Fruit fly (Drosophila melanogaster): ENCODE results near the gene rept.

The rept gene

dm6 chr3L:19294235-19294612 lies 39.1 kb downstream of the rept start, which contains the start of gene fal:
fal (plus strand) TSS chr3L:19294564.
- no peak for TF ChIP-seq jim (GFP tag; optimal IDR thresholded peaks at IDR 0.05)
- TF ChIP-seq CG9705 (GFP tag; optimal IDR thresholded peaks at IDR 0.05), result no peak
- TF ChIP-seq ey (GFP tag; optimal IDR thresholded peaks at IDR 0.05), result no peak
- no peak for TF ChIP-seq GATAd (GFP tag; optimal IDR thresholded peaks at IDR 0.05)
- no peak for TF ChIP-seq foxo (GFP tag; optimal IDR thresholded peaks at IDR 0.05)
- peak; percentile 47 for TF ChIP-seq sv (GFP tag; optimal IDR thresholded peaks at IDR 0.05)
- TF ChIP-seq sage (GFP tag; optimal IDR thresholded peaks at IDR 0.05), result no peak
- TF ChIP-seq Abd-B (GFP tag; optimal IDR thresholded peaks at IDR 0.05), result no peak
- TF ChIP-seq dl (GFP tag; optimal IDR thresholded peaks at IDR 0.05; ENCODE audit: insufficient read depth in 1 of 2, partially characterized antibody in 2 of 2), result no peak
- TF ChIP-seq br (GFP tag; optimal IDR thresholded peaks at IDR 0.05), result no peak
- no peak for TF ChIP-seq CrebA (GFP tag; optimal IDR thresholded peaks at IDR 0.05; ENCODE audit: borderline replicate concordance)
- no peak for TF ChIP-seq N (GFP tag; optimal IDR thresholded peaks at IDR 0.05)
- TF ChIP-seq HLH106 (tag; optimal IDR thresholded peaks at IDR 0.05), result peak; percentile 23
- no peak for TF ChIP-seq psq (GFP tag; optimal IDR thresholded peaks at IDR 0.05)
- TF ChIP-seq rgr (GFP tag; optimal IDR thresholded peaks at IDR 0.05), result no peak
- no peak for TF ChIP-seq Sp1 (GFP tag; optimal IDR thresholded peaks at IDR 0.05)
- peak; percentile 71 for TF ChIP-seq Myc (optimal IDR thresholded peaks at IDR 0.05)
- no peak for TF ChIP-seq Rel (GFP tag; optimal IDR thresholded peaks at IDR 0.05)
- TF ChIP-seq Rel (tag; optimal IDR thresholded peaks at IDR 0.05), result no peak
- TF ChIP-seq Vsx2 (GFP tag; optimal IDR thresholded peaks at IDR 0.05; ENCODE audit: partially characterized antibody), result no peak
- TF ChIP-seq woc (GFP tag; optimal IDR thresholded peaks at IDR 0.05), result no peak
- TF ChIP-seq Mio (GFP tag; optimal IDR thresholded peaks at IDR 0.05), result no peak
- TF ChIP-seq OdsH (GFP tag; optimal IDR thresholded peaks at IDR 0.05), result no peak
- TF ChIP-seq Dfd (GFP tag; optimal IDR thresholded peaks at IDR 0.05), result no peak
- TF ChIP-seq h (GFP tag; optimal IDR thresholded peaks at IDR 0.05), result no peak
- TF ChIP-seq Hnf4 (GFP tag; optimal IDR thresholded peaks at IDR 0.05), result peak; percentile 10
- no peak for TF ChIP-seq dmrt93B (GFP tag; optimal IDR thresholded peaks at IDR 0.05)
- no peak for TF ChIP-seq Hr83 (GFP tag; optimal IDR thresholded peaks at IDR 0.05; ENCODE audit: poor library complexity, severe bottlenecking)
- TF ChIP-seq usp (GFP tag; optimal IDR thresholded peaks at IDR 0.05), result no peak
- no peak for TF ChIP-seq Dif (GFP tag; optimal IDR thresholded peaks at IDR 0.05; ENCODE audit: partially characterized antibody)

- TF ChIP-seq foxo (GFP tag; optimal IDR thresholded peaks at IDR 0.05), result peak in 1 of 2 experiments; percentile 27
- no peak for TF ChIP-seq sv (GFP tag; optimal IDR thresholded peaks at IDR 0.05)
- no peak for TF ChIP-seq Dif (GFP tag; optimal IDR thresholded peaks at IDR 0.05; ENCODE audit: partially characterized antibody)
- no peak for TF ChIP-seq br (GFP tag; optimal IDR thresholded peaks at IDR 0.05)
- no peak for TF ChIP-seq HLH106 (tag; optimal IDR thresholded peaks at IDR 0.05)
- no peak for TF ChIP-seq rgr (GFP tag; optimal IDR thresholded peaks at IDR 0.05)
- no peak for TF ChIP-seq Hr78 (GFP tag; optimal IDR thresholded peaks at IDR 0.05)
- no peak for TF ChIP-seq Hr83 (GFP tag; optimal IDR thresholded peaks at IDR 0.05; ENCODE audit: poor library complexity, severe bottlenecking)
- peak; percentile 44 for TF ChIP-seq Jra (GFP tag; optimal IDR thresholded peaks at IDR 0.05)
- no peak for TF ChIP-seq N (GFP tag; optimal IDR thresholded peaks at IDR 0.05)
- no peak for TF ChIP-seq Hnf4 (GFP tag; optimal IDR thresholded peaks at IDR 0.05)
- no peak for TF ChIP-seq lola (GFP tag; optimal IDR thresholded peaks at IDR 0.05)
- TF ChIP-seq jim (GFP tag; optimal IDR thresholded peaks at IDR 0.05), result no peak
- TF ChIP-seq brk (GFP tag; optimal IDR thresholded peaks at IDR 0.05), result no peak
- TF ChIP-seq woc (GFP tag; optimal IDR thresholded peaks at IDR 0.05), result no peak
- TF ChIP-seq GATAd (GFP tag; optimal IDR thresholded peaks at IDR 0.05), result no peak
- no peak for TF ChIP-seq fru (GFP tag; optimal IDR thresholded peaks at IDR 0.05)
- peak; percentile 24 for TF ChIP-seq Sp1 (GFP tag; optimal IDR thresholded peaks at IDR 0.05)
- no peak for TF ChIP-seq ey (GFP tag; optimal IDR thresholded peaks at IDR 0.05)
- no peak for TF ChIP-seq CrebA (GFP tag; optimal IDR thresholded peaks at IDR 0.05; ENCODE audit: borderline replicate concordance)
- TF ChIP-seq Dfd (GFP tag; optimal IDR thresholded peaks at IDR 0.05), result no peak
- TF ChIP-seq sage (GFP tag; optimal IDR thresholded peaks at IDR 0.05), result no peak
- no peak for TF ChIP-seq psq (GFP tag; optimal IDR thresholded peaks at IDR 0.05)
- no peak for TF ChIP-seq pan (optimal IDR thresholded peaks at IDR 0.05)
- peak; percentile 41 for TF ChIP-seq h (GFP tag; optimal IDR thresholded peaks at IDR 0.05)
- no peak for TF ChIP-seq dl (GFP tag; optimal IDR thresholded peaks at IDR 0.05; ENCODE audit: insufficient read depth in 1 of 2, partially characterized antibody in 2 of 2)
- TF ChIP-seq Rel (GFP tag; optimal IDR thresholded peaks at IDR 0.05), result no peak
- TF ChIP-seq Rel (tag; optimal IDR thresholded peaks at IDR 0.05), result peak; percentile 73
- no peak for TF ChIP-seq CG9705 (GFP tag; optimal IDR thresholded peaks at IDR 0.05)
- no peak for TF ChIP-seq Vsx2 (GFP tag; optimal IDR thresholded peaks at IDR 0.05; ENCODE audit: partially characterized antibody)
- TF ChIP-seq dsf (GFP tag; optimal IDR thresholded peaks at IDR 0.05; ENCODE audit: borderline replicate concordance), result no peak
- TF ChIP-seq Myc (optimal IDR thresholded peaks at IDR 0.05), result no peak
- peak; percentile 61 for TF ChIP-seq tai (GFP tag; optimal IDR thresholded peaks at IDR 0.05)
- TF ChIP-seq dmrt93B (GFP tag; optimal IDR thresholded peaks at IDR 0.05), result no peak
- TF ChIP-seq usp (GFP tag; optimal IDR thresholded peaks at IDR 0.05), result no peak
- TF ChIP-seq Mio (GFP tag; optimal IDR thresholded peaks at IDR 0.05), result no peak
- no peak for TF ChIP-seq CG32264 (GFP tag; optimal IDR thresholded peaks at IDR 0.05)
- TF ChIP-seq OdsH (GFP tag; optimal IDR thresholded peaks at IDR 0.05), result no peak
- no peak for TF ChIP-seq Abd-B (GFP tag; optimal IDR thresholded peaks at IDR 0.05)
Observed at dm6 chr3L:19294613-19295299, 39.6 kb downstream of the rept start.
